Worm (Caenorhabditis elegans): ENCODE results near the gene abt-4.

DNA sequence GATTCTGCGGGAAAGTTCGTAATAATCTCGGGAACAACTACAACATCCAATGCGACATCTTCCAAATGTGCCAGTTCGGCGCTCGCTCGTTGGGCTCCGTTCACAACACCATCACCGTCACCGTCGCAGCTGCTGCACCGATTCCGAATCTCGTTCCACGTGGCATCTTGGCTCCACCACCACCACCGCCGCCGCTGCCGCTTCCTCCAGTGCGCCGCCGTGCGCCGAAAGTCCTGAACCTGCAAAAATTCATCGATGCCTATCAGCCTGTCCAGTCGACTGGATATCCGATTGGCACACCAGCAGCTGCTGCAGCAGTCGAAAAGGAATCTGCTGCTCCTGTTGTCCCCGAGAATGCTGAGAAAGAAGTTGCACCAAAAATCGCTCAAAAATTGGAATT, 32.1 kb downstream of the abt-4 start:
- TF ChIP-seq drap-1 (GFP tag; optimal IDR thresholded peaks at IDR 0.05) (no peak), elt-1 (tag; optimal IDR thresholded peaks at IDR 0.05; ENCODE audit: borderline replicate concordance, insufficient read depth) (no peak), hlh-1 (tag; optimal IDR thresholded peaks at IDR 0.05) (no peak), mab-5 (tag; optimal IDR thresholded peaks at IDR 0.05) (no peak), nhr-28 (tag; optimal IDR thresholded peaks at IDR 0.05) (no peak), lin-13 (tag; optimal IDR thresholded peaks at IDR 0.05) (no peak), ztf-11 (tag; optimal IDR thresholded peaks at IDR 0.05) (no peak), pha-4 (tag; optimal IDR thresholded peaks at IDR 0.05) (no peak), zip-8 (tag; optimal IDR thresholded peaks at IDR 0.05) (no peak), sptf-1 (tag; optimal IDR thresholded peaks at IDR 0.05) (no peak), elt-3 (tag; optimal IDR thresholded peaks at IDR 0.05) (no peak), unc-62 (GFP tag; optimal IDR thresholded peaks at IDR 0.05) (no peak), ceh-39 (tag; optimal IDR thresholded peaks at IDR 0.05) (no peak), nhr-76 (tag; optimal IDR thresholded peaks at IDR 0.05) (no peak)
